Fruit fly (Drosophila melanogaster): Measurements from ENCODE around the gene CG1552.
"Not testable (repeated sequence)": the region's sequence is repeated elsewhere in the genome, so short reads cannot be mapped to it uniquely, and the experiment has no call there.

The CG1552 gene

dm6 chrX:11053456-11053855 lies at the start of gene CG1552:
Gene CG1552, minus strand, starts transcription at chrX:11053556.
- no peak for TF ChIP-seq CG17801 (GFP tag; optimal IDR thresholded peaks at IDR 0.05; ENCODE audit: partially characterized antibody)

dm6 chrX:11095973-11096372 lies 42.6 kb upstream of the CG1552 start, which contains the start of gene CG42249:
Gene CG42249, plus strand, starts transcription at chrX:11096273.
- not testable (repeated sequence) for TF ChIP-seq CG17801 (GFP tag; optimal IDR thresholded peaks at IDR 0.05; ENCODE audit: partially characterized antibody)

- TF ChIP-seq CG17801 (GFP tag; optimal IDR thresholded peaks at IDR 0.05; ENCODE audit: partially characterized antibody): no peak
Observed at dm6 chrX:11095276-11095675, 41.9 kb upstream of the CG1552 start.

dm6 chrX:11092201-11092600 lies 38.8 kb upstream of the CG1552 start, which contains the start of gene CG2061:
Gene CG2061, plus strand, starts transcription at chrX:11092492.
- TF ChIP-seq CG17801 (GFP tag; optimal IDR thresholded peaks at IDR 0.05; ENCODE audit: partially characterized antibody): no peak

- no peak for TF ChIP-seq CG17801 (GFP tag; optimal IDR thresholded peaks at IDR 0.05; ENCODE audit: partially characterized antibody)
Observed at dm6 chrX:11090161-11090560, 36.8 kb upstream of the CG1552 start, which contains the start of gene CG2076. Gene CG2076, plus strand, starts transcription at chrX:11090210.

- TF ChIP-seq CG17801 (GFP tag; optimal IDR thresholded peaks at IDR 0.05; ENCODE audit: partially characterized antibody): peak; percentile 4
Observed at dm6 chrX:11088778-11089340, 35.5 kb upstream of the CG1552 start, which contains the start of gene Vago. Gene Vago, plus strand, starts transcription at chrX:11089290.

- peak; percentile 0 for TF ChIP-seq CG17801 (GFP tag; optimal IDR thresholded peaks at IDR 0.05; ENCODE audit: partially characterized antibody)
Observed at dm6 chrX:11087384-11087783, 34.0 kb upstream of the CG1552 start.

- no peak for TF ChIP-seq CG17801 (GFP tag; optimal IDR thresholded peaks at IDR 0.05; ENCODE audit: partially characterized antibody)
Observed at dm6 chrX:11086250-11086649, 32.9 kb upstream of the CG1552 start, which contains the start of gene sev. Gene sev, minus strand, starts transcription at chrX:11086299.

- TF ChIP-seq CG17801 (GFP tag; optimal IDR thresholded peaks at IDR 0.05; ENCODE audit: partially characterized antibody): peak; percentile 78
Observed at dm6 chrX:11083007-11083406, 29.7 kb upstream of the CG1552 start.

- peak; percentile 45 for TF ChIP-seq CG17801 (GFP tag; optimal IDR thresholded peaks at IDR 0.05; ENCODE audit: partially characterized antibody)
Observed at dm6 chrX:11081834-11082233, 28.5 kb upstream of the CG1552 start.

- TF ChIP-seq CG17801 (GFP tag; optimal IDR thresholded peaks at IDR 0.05; ENCODE audit: partially characterized antibody): peak; percentile 56
Observed at dm6 chrX:11081242-11081641, 27.9 kb upstream of the CG1552 start.

dm6 chrX:11066252-11066651 lies 12.9 kb upstream of the CG1552 start, which contains the start of gene CG15203:
Gene CG15203, plus strand, starts transcription at chrX:11066552.
- no peak for TF ChIP-seq CG17801 (GFP tag; optimal IDR thresholded peaks at IDR 0.05; ENCODE audit: partially characterized antibody)

dm6 chrX:11063070-11063469 lies 9.7 kb upstream of the CG1552 start, which contains the start of gene CG1537:
Gene CG1537, minus strand, starts transcription at chrX:11063170.
- no peak for TF ChIP-seq CG17801 (GFP tag; optimal IDR thresholded peaks at IDR 0.05; ENCODE audit: partially characterized antibody)

- TF ChIP-seq CG17801 (GFP tag; optimal IDR thresholded peaks at IDR 0.05; ENCODE audit: partially characterized antibody): no peak
Observed at dm6 chrX:11059519-11059918, 6.2 kb upstream of the CG1552 start, which contains the start of gene CG1545. Gene CG1545, minus strand, starts transcription at chrX:11059619.

dm6 chrX:11044456-11044855 lies 8.9 kb downstream of the CG1552 start, which contains the start of gene SmydA-4:
Gene SmydA-4, plus strand, starts transcription at chrX:11044756.
- no peak for TF ChIP-seq CG17801 (GFP tag; optimal IDR thresholded peaks at IDR 0.05; ENCODE audit: partially characterized antibody)

- TF ChIP-seq CG17801 (GFP tag; optimal IDR thresholded peaks at IDR 0.05; ENCODE audit: partially characterized antibody): no peak
Observed at dm6 chrX:11039788-11040187, 13.6 kb downstream of the CG1552 start, which contains the start of gene vex. Gene vex, minus strand, starts transcription at chrX:11039901.
